Worm (Caenorhabditis elegans): ENCODE data around the gene F39F10.4.

The F39F10.4 gene

DNA sequence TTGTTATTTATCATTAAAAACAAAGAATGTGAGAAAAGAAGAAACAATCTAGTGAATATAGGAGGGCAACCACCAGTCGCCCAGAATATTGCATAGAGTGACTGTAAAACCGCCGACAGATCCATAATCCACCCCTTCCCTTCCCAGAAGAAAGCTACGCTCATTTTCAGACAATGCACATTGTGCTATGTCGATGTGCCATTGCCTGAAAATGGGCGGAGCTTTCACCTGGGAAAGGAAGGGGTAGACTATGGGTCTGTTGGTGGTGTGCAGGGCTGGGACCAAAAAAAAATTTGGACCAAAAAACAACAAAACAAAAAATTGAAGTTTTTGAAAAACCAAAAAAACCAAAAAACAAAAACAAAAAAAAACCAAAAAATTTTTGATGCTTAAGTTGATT is at the start of gene F39F10.4:
Gene F39F10.4, minus strand, starts transcription at position 101 of the 400 bp plus-strand sequence.
- TF ChIP-seq nhr-90 (tag; optimal IDR thresholded peaks at IDR 0.05): no peak
- TF ChIP-seq Y95B8A.8 (GFP tag; IDR thresholded peaks at IDR 0.05): no peak
- no peak for TF ChIP-seq mcd-1 (GFP tag; IDR thresholded peaks at IDR 0.05)
- no peak for TF ChIP-seq mxl-1 (tag; optimal IDR thresholded peaks at IDR 0.05)
- no peak for TF ChIP-seq hmg-1.2 (GFP tag; IDR thresholded peaks at IDR 0.05)
- no peak for TF ChIP-seq mel-28 (tag; optimal IDR thresholded peaks at IDR 0.05; ENCODE audit: borderline replicate concordance)
- no peak for TF ChIP-seq pha-4 (tag; optimal IDR thresholded peaks at IDR 0.05)
- no peak for TF ChIP-seq efl-1 (GFP tag; optimal IDR thresholded peaks at IDR 0.05)
- no peak for TF ChIP-seq bed-2 (GFP tag; IDR thresholded peaks at IDR 0.05)
- no peak for TF ChIP-seq ceh-58 (GFP tag; IDR thresholded peaks at IDR 0.05)
- TF ChIP-seq dpff-1 (tag; optimal IDR thresholded peaks at IDR 0.05): no peak
- no peak for TF ChIP-seq Y79H2A.3 (GFP tag; conservative IDR thresholded peaks at IDR 0.05)

ce11 chrX:16952859-16953258 is 49.3 kb upstream of the F39F10.4 start, which contains the start of gene F52G3.8:
Gene F52G3.8, minus strand, starts transcription at chrX:16952959.
- no peak for TF ChIP-seq hmg-20 (GFP tag; IDR thresholded peaks at IDR 0.05)

- TF ChIP-seq ama-1 (optimal IDR thresholded peaks at IDR 0.05) (peak; percentile 85), ama-1 (GFP tag; optimal IDR thresholded peaks at IDR 0.05) (peak in 1 of 2 experiments; percentile 69), egl-18 (GFP tag; IDR thresholded peaks at IDR 0.05) (no peak), repo-1 (tag; optimal IDR thresholded peaks at IDR 0.05) (no peak), pbrm-1 (GFP tag; IDR thresholded peaks at IDR 0.05) (0 out of 2 replicates have a peak, but pooled peaks have one; percentile 1), athp-1 (tag; optimal IDR thresholded peaks at IDR 0.05) (no peak), F10E7.11 (tag; optimal IDR thresholded peaks at IDR 0.05) (peak; percentile 9), bed-1 (GFP tag; IDR thresholded peaks at IDR 0.05) (0 out of 2 replicates have a peak, but pooled peaks have one; percentile 60), egl-44 (GFP tag; IDR thresholded peaks at IDR 0.05) (0 out of 2 replicates have a peak, but pooled peaks have one; percentile 45), madf-6 (GFP tag; IDR thresholded peaks at IDR 0.05) (0 out of 2 replicates have a peak, but pooled peaks have one; percentile 12), ceh-100 (GFP tag; IDR thresholded peaks at IDR 0.05) (no peak), cebp-1 (GFP tag; IDR thresholded peaks at IDR 0.05) (no peak), cebp-1 (tag; optimal IDR thresholded peaks at IDR 0.05) (peak; percentile 22), ztf-25 (GFP tag; IDR thresholded peaks at IDR 0.05) (0 out of 2 replicates have a peak, but pooled peaks have one; percentile 39), cebp-2 (GFP tag; IDR thresholded peaks at IDR 0.05) (0 out of 2 replicates have a peak, but pooled peaks have one; percentile 44), zim-3 (tag; optimal IDR thresholded peaks at IDR 0.05) (peak; percentile 24), nhr-27 (tag; optimal IDR thresholded peaks at IDR 0.05) (peak; percentile 66), nfyb-1 (GFP tag; IDR thresholded peaks at IDR 0.05) (peak; percentile 43; the same call in 1 of the 2 replicates), chd-7 (tag; optimal IDR thresholded peaks at IDR 0.05) (peak; percentile 27), hmg-1.2 (GFP tag; IDR thresholded peaks at IDR 0.05) (no peak), ztf-28 (GFP tag; IDR thresholded peaks at IDR 0.05) (no peak)
Observed at ce11 chrX:16943934-16944914, 40.7 kb upstream of the F39F10.4 start.

- TF ChIP-seq hrde-1 (tag; optimal IDR thresholded peaks at IDR 0.05; ENCODE audit: borderline replicate concordance): no peak
Observed at ce11 chrX:16942316-16942715, 38.8 kb upstream of the F39F10.4 start.

All from whole organism, young adult.